Worm (Caenorhabditis elegans): ENCODE results near the gene irld-8.

DNA sequence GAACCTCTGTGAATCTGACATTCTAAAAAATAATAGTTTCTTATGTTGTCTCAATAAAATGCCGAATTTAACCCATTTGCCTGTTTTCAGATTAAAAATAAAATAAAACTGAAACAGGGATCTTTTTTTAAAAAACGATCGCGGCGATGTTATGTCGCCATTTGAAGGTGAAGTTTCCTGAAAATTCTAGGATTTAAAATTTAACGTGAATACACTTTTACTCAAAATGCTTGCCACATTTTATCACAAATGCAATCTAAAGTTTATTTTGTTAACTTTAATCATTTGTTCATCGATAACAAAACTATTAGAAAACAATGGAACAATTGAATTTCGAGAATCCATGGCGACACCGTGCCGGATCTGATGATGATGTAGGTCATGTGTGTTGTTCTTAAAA, 16.0 kb upstream of the irld-8 start, which contains the start of gene Y42H9AR.2:
- TF ChIP-seq unc-55 (GFP tag; optimal IDR thresholded peaks at IDR 0.05) (no peak), ets-4 (tag; optimal IDR thresholded peaks at IDR 0.05) (no peak), fkh-10 (GFP tag; optimal IDR thresholded peaks at IDR 0.05) (no peak), unc-86 (tag; optimal IDR thresholded peaks at IDR 0.05) (no peak), pha-4 (tag; optimal IDR thresholded peaks at IDR 0.05) (no peak), elt-2 (tag; optimal IDR thresholded peaks at IDR 0.05) (no peak), ama-1 (optimal IDR thresholded peaks at IDR 0.05) (no peak), che-1 (tag; optimal IDR thresholded peaks at IDR 0.05) (no peak), madf-2 (tag; optimal IDR thresholded peaks at IDR 0.05) (no peak), eyg-1 (tag; optimal IDR thresholded peaks at IDR 0.05) (no peak), dmd-4 (tag; optimal IDR thresholded peaks at IDR 0.05; ENCODE audit: borderline replicate concordance) (no peak)

Measured in whole organism, late embryonic.